Fruit fly (Drosophila melanogaster): ENCODE results near the gene CG34027.

Gene CG34027

dm6 chr3R:25080446-25080845, 28.4 kb downstream of the CG34027 start (continued):
- TF ChIP-seq Med (GFP tag) = peak; percentile 80
- TF ChIP-seq CG7372 (GFP tag; IDR thresholded peaks at IDR 0.05) = no peak
- no peak for TF ChIP-seq rib (GFP tag; IDR thresholded peaks at IDR 0.05)
- peak; percentile 100 for TF ChIP-seq Nf-YC (tag; optimal IDR thresholded peaks at IDR 0.05)
- TF ChIP-seq seq (GFP tag; IDR thresholded peaks at IDR 0.05) = peak; percentile 44; the same call in 1 of the 2 replicates
- 0 out of 2 replicates have a peak, but pooled peaks have one; percentile 8 for TF ChIP-seq Awh (GFP tag; IDR thresholded peaks at IDR 0.05)
- TF ChIP-seq CG2199 (GFP tag; IDR thresholded peaks at IDR 0.05) = peak; percentile 75; the same call in 1 of the 3 replicates
- TF ChIP-seq CG16863 (GFP tag; optimal IDR thresholded peaks at IDR 0.05) = no peak
- TF ChIP-seq Rx (GFP tag; IDR thresholded peaks at IDR 0.05) = no peak
- peak; percentile 41; the same call in 1 of the 3 replicates for TF ChIP-seq CG34224 (GFP tag; IDR thresholded peaks at IDR 0.05; ENCODE audit: partially characterized antibody)
- peak; percentile 37 for TF ChIP-seq sens (GFP tag)
- peak; percentile 98 for TF ChIP-seq CG10321 (GFP tag; IDR thresholded peaks at IDR 0.05)
- TF ChIP-seq tup (GFP tag; optimal IDR thresholded peaks at IDR 0.05) = no peak
- peak; percentile 47 for TF ChIP-seq twi (tag; optimal IDR thresholded peaks at IDR 0.05)
- peak; percentile 39 for TF ChIP-seq ftz-f1 (GFP tag; optimal IDR thresholded peaks at IDR 0.05)
- peak; percentile 41; the same call in 1 of the 2 replicates for TF ChIP-seq bbx (GFP tag; IDR thresholded peaks at IDR 0.05; ENCODE audit: partially characterized antibody)
- no peak for TF ChIP-seq Lpt (GFP tag; optimal IDR thresholded peaks at IDR 0.05)

dm6 chr3R:25078665-25079064, 30.2 kb downstream of the CG34027 start:
- TF ChIP-seq grau (tag; optimal IDR thresholded peaks at IDR 0.05) (no peak), cad (GFP tag; optimal IDR thresholded peaks at IDR 0.05) (peak; percentile 43), CoRest (tag; optimal IDR thresholded peaks at IDR 0.05) (no peak), sens (GFP tag) (peak; percentile 44), gsb-n (tag; optimal IDR thresholded peaks at IDR 0.05) (peak; percentile 94), seq (GFP tag; IDR thresholded peaks at IDR 0.05) (no peak), D19B (GFP tag; optimal IDR thresholded peaks at IDR 0.05) (peak; percentile 3), hb (GFP tag; IDR thresholded peaks at IDR 0.05; ENCODE audit: partially characterized antibody) (no peak)

dm6 chr3R:25077280-25077820, 31.5 kb downstream of the CG34027 start:
- peak; percentile 85; the same call in 2 of the 3 replicates for TF ChIP-seq CG2199 (GFP tag; IDR thresholded peaks at IDR 0.05)
- peak; percentile 25 for TF ChIP-seq CG5245 (GFP tag; optimal IDR thresholded peaks at IDR 0.05)
- no peak for TF ChIP-seq gcm (GFP tag; optimal IDR thresholded peaks at IDR 0.05)
- TF ChIP-seq D (optimal IDR thresholded peaks at IDR 0.05) = peak; percentile 16
- no peak for TF ChIP-seq D (GFP tag; optimal IDR thresholded peaks at IDR 0.05)
- peak; percentile 8 for TF ChIP-seq sens (GFP tag)
- TF ChIP-seq cad (GFP tag; optimal IDR thresholded peaks at IDR 0.05) = peak; percentile 75
- peak in 1 of 2 experiments; percentile 89 for TF ChIP-seq tll (GFP tag; optimal IDR thresholded peaks at IDR 0.05)
- peak; percentile 87 for TF ChIP-seq zen (tag; optimal IDR thresholded peaks at IDR 0.05)
- no peak for TF ChIP-seq CG7372 (GFP tag; IDR thresholded peaks at IDR 0.05)
- peak; percentile 23 for TF ChIP-seq kni (GFP tag; optimal IDR thresholded peaks at IDR 0.05)
- TF ChIP-seq hth (optimal IDR thresholded peaks at IDR 0.05) = peak; percentile 50
- TF ChIP-seq Med (GFP tag) = peak; percentile 64
- TF ChIP-seq Hr51 (GFP tag; optimal IDR thresholded peaks at IDR 0.05) = no peak
- 0 out of 3 replicates have a peak, but pooled peaks have one; percentile 14 for TF ChIP-seq zfh1 (GFP tag; IDR thresholded peaks at IDR 0.05)
- TF ChIP-seq ac (GFP tag; optimal IDR thresholded peaks at IDR 0.05) = peak; percentile 8
- TF ChIP-seq amos (GFP tag; IDR thresholded peaks at IDR 0.05; ENCODE audit: partially characterized antibody) = no peak

dm6 chr3R:25074558-25074964, 34.3 kb downstream of the CG34027 start, which contains the start of the genes shams and CG11920:
shams (minus strand) TSS chr3R:25074607.
CG11920 (plus strand) TSS chr3R:25074877.
- peak; percentile 2 for TF ChIP-seq az2 (GFP tag; optimal IDR thresholded peaks at IDR 0.05)
- no peak for TF ChIP-seq NFAT (GFP tag; IDR thresholded peaks at IDR 0.05)
- TF ChIP-seq CG12155 (GFP tag; optimal IDR thresholded peaks at IDR 0.05) = peak; percentile 26
- TF ChIP-seq lbe (GFP tag; optimal IDR thresholded peaks at IDR 0.05) = peak; percentile 59
- TF ChIP-seq gro (GFP tag; optimal IDR thresholded peaks at IDR 0.05) = peak; percentile 40
- peak; percentile 58 for TF ChIP-seq CG2712 (tag; optimal IDR thresholded peaks at IDR 0.05)
- peak; percentile 94 for TF ChIP-seq pfk (GFP tag; optimal IDR thresholded peaks at IDR 0.05)
- no peak for TF ChIP-seq Lhr (GFP tag; optimal IDR thresholded peaks at IDR 0.05)
- TF ChIP-seq cwo (GFP tag; optimal IDR thresholded peaks at IDR 0.05) = peak; percentile 40
- TF ChIP-seq Dll (GFP tag; IDR thresholded peaks at IDR 0.05; ENCODE audit: partially characterized antibody) = peak; percentile 73; the same call in 3 of the 4 replicates
- TF ChIP-seq vnd (GFP tag; IDR thresholded peaks at IDR 0.05; ENCODE audit: partially characterized antibody) = peak; percentile 52; the same call in 1 of the 3 replicates

Measured in whole organism, embryonic.